Worm (Caenorhabditis elegans): Measurements from ENCODE around the gene gbh-1.
A peak's percentile ranks its signal among the peaks of the same experiment; 100 is the strongest.

The gbh-1 gene

ce11 chrII:10657632-10658108 lies 35.9 kb downstream of the gbh-1 start, which contains the start of gene lact-3 (continued):
- TF ChIP-seq aptf-2 (GFP tag; conservative IDR thresholded peaks at IDR 0.05) (no peak), bed-1 (GFP tag; IDR thresholded peaks at IDR 0.05) (no peak), lag-1 (GFP tag; IDR thresholded peaks at IDR 0.05) (no peak), ceh-58 (GFP tag; IDR thresholded peaks at IDR 0.05) (no peak), bed-2 (GFP tag; IDR thresholded peaks at IDR 0.05) (no peak), athp-1 (tag; optimal IDR thresholded peaks at IDR 0.05) (peak; percentile 23), F57A8.1 (GFP tag; optimal IDR thresholded peaks at IDR 0.05) (no peak), ceh-100 (GFP tag; IDR thresholded peaks at IDR 0.05) (no peak; the same call in 1 of the 2 replicates), lin-26 (GFP tag; IDR thresholded peaks at IDR 0.05) (0 out of 2 replicates have a peak, but pooled peaks have one; percentile 59), F57C9.4 (tag; optimal IDR thresholded peaks at IDR 0.05) (no peak), dox-1 (GFP tag; IDR thresholded peaks at IDR 0.05) (no peak), K11D2.4 (GFP tag; IDR thresholded peaks at IDR 0.05) (no peak), let-526 (GFP tag; IDR thresholded peaks at IDR 0.05) (no peak), F33H1.4 (GFP tag; IDR thresholded peaks at IDR 0.05) (peak; percentile 31), Y79H2A.3 (GFP tag; conservative IDR thresholded peaks at IDR 0.05) (0 out of 2 replicates have a peak, but pooled peaks have one; percentile 38), ceh-79 (tag; optimal IDR thresholded peaks at IDR 0.05) (peak; percentile 23), tlf-1 (GFP tag; optimal IDR thresholded peaks at IDR 0.05) (peak; percentile 13), hsf-1 (GFP tag; IDR thresholded peaks at IDR 0.05) (peak; percentile 68), attf-3 (GFP tag; conservative IDR thresholded peaks at IDR 0.05) (no peak), mes-4 (tag; optimal IDR thresholded peaks at IDR 0.05) (no peak), akir-1 (GFP tag; optimal IDR thresholded peaks at IDR 0.05) (no peak), ztf-22 (GFP tag; optimal IDR thresholded peaks at IDR 0.05) (no peak), F10E7.11 (tag; optimal IDR thresholded peaks at IDR 0.05) (no peak), zfh-2 (GFP tag; conservative IDR thresholded peaks at IDR 0.05) (0 out of 2 replicates have a peak, but pooled peaks have one; percentile 5), ztf-3 (GFP tag; optimal IDR thresholded peaks at IDR 0.05) (no peak), ceh-40 (GFP tag; IDR thresholded peaks at IDR 0.05) (no peak), madf-6 (GFP tag; IDR thresholded peaks at IDR 0.05) (peak; percentile 65), hrde-1 (tag; optimal IDR thresholded peaks at IDR 0.05; ENCODE audit: borderline replicate concordance) (peak; percentile 80), nhr-80 (tag; optimal IDR thresholded peaks at IDR 0.05) (peak; percentile 67), zim-3 (tag; optimal IDR thresholded peaks at IDR 0.05) (no peak), pbrm-1 (GFP tag; IDR thresholded peaks at IDR 0.05) (no peak), ekl-4 (GFP tag; IDR thresholded peaks at IDR 0.05) (peak; percentile 71), lin-40 (tag; optimal IDR thresholded peaks at IDR 0.05) (no peak), ets-4 (GFP tag; optimal IDR thresholded peaks at IDR 0.05) (no peak), D2030.7 (GFP tag; IDR thresholded peaks at IDR 0.05) (no peak), hmg-20 (GFP tag; IDR thresholded peaks at IDR 0.05) (no peak), hmg-1.2 (GFP tag; IDR thresholded peaks at IDR 0.05) (peak; percentile 49), dpl-1 (GFP tag; optimal IDR thresholded peaks at IDR 0.05) (no peak), F22D6.2 (tag; optimal IDR thresholded peaks at IDR 0.05) (no peak), Y53G8AR.9 (GFP tag; conservative IDR thresholded peaks at IDR 0.05) (peak; percentile 75), K12H6.12 (tag; optimal IDR thresholded peaks at IDR 0.05) (no peak), chd-7 (tag; optimal IDR thresholded peaks at IDR 0.05) (peak; percentile 35), efl-1 (GFP tag; optimal IDR thresholded peaks at IDR 0.05) (no peak), tbp1 (GFP tag; optimal IDR thresholded peaks at IDR 0.05) (peak; percentile 35), ceh-91 (GFP tag; IDR thresholded peaks at IDR 0.05) (0 out of 2 replicates have a peak, but pooled peaks have one; percentile 16), unc-62 (GFP tag; optimal IDR thresholded peaks at IDR 0.05) (no peak), nhr-179 (tag; optimal IDR thresholded peaks at IDR 0.05) (no peak), madf-10 (tag; optimal IDR thresholded peaks at IDR 0.05) (no peak), atf-7 (tag; optimal IDR thresholded peaks at IDR 0.05) (no peak), lin-35 (GFP tag; optimal IDR thresholded peaks at IDR 0.05) (no peak)
